Worm (Caenorhabditis elegans) whole organism, early embryonic: Measurements from ENCODE around the gene srz-1.

Experiments used
- B0310.2 ChIP-seq: sonication (generic microtip); optimal IDR thresholded peaks from 2 replicates; lab custom pipeline; 2016; ENCODE audit warnings: mild to moderate bottlenecking, missing genetic modification characterization, missing compliant biosample characterization
- F13C5.2 ChIP-seq: sonication (generic microtip); optimal IDR thresholded peaks from 2 replicates; lab custom pipeline; 2017; ENCODE audit warnings: mild to moderate bottlenecking, missing genetic modification characterization, inconsistent platforms, missing compliant biosample characterization
- aly-1 ChIP-seq: sonication (generic microtip); optimal IDR thresholded peaks from 2 replicates; lab custom pipeline; 2016; ENCODE audit warnings: missing genetic modification characterization, missing compliant biosample characterization
- ama-1 ChIP-seq: fragments of 150-350 bp; optimal IDR thresholded peaks from 2 replicates; lab custom pipeline; 2014
- ets-7 ChIP-seq: sonication (generic microtip); optimal IDR thresholded peaks from 2 replicates; lab custom pipeline; 2016; ENCODE audit warnings: missing genotype, missing genetic modification characterization, missing compliant biosample characterization
- hmbx-1 ChIP-seq: sonication (generic microtip); optimal IDR thresholded peaks from 2 replicates; lab custom pipeline; 2016; ENCODE audit warnings: mild to moderate bottlenecking, missing genetic modification characterization, missing compliant biosample characterization
- pes-1 ChIP-seq: fragments of 200-800 bp; sonication (Bioruptor generic); IDR thresholded peaks from 2 replicates; pipeline ENCODE4 v1.3.6; 2022; ENCODE audit warnings: missing genetic modification reagents, missing genetic modification characterization, missing compliant biosample characterization
- scrt-1 ChIP-seq: fragments of 200-800 bp; sonication (Bioruptor generic); IDR thresholded peaks from 2 replicates; pipeline ENCODE4 v1.3.6; 2022; ENCODE audit warnings: missing genetic modification characterization, missing compliant biosample characterization
- tbx-11 ChIP-seq: fragments of 200-800 bp; sonication (Bioruptor generic); IDR thresholded peaks from 2 replicates; pipeline ENCODE4 v1.3.6; 2022; ENCODE audit warnings: missing genetic modification characterization, missing compliant biosample characterization

DNA sequence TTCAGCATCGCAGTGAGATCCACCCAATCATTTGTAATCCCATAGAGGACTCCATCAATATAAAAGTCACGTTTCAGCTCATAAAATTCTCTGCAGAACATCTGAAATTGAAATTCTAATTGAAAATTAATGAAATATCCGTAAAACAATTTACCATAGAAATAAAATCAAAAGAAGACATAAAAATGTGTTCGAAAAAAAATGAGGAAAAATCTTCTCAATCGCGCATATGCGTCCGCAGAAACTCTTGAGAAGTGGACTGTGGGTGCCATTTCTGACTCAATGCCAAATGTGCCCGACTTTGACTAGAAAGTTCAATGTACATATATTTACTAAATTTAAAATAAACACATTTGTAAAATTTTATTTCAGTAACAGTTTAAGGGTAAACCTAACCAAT, 7.2 kb upstream of the srz-1 start, which contains the start of gene F14F8.9:
- no peak for TF ChIP-seq ama-1 (lab: Kevin White, UChicago)
- no peak for TF ChIP-seq aly-1 (tag; lab: Kevin White, UChicago)
- no peak for TF ChIP-seq scrt-1 (GFP tag; lab: Robert Waterston, UW)
- TF ChIP-seq B0310.2 (tag; lab: Kevin White, UChicago), result no peak
- TF ChIP-seq F13C5.2 (tag; lab: Kevin White, UChicago), result no peak
- no peak for TF ChIP-seq hmbx-1
- no peak for TF ChIP-seq tbx-11 (GFP tag; lab: Robert Waterston, UW)
- no peak for TF ChIP-seq pes-1 (GFP tag; lab: Robert Waterston, UW)
- no peak for TF ChIP-seq ets-7 (tag; lab: Kevin White, UChicago)
